Worm (Caenorhabditis elegans) whole organism, L4/young adult: ENCODE measurements around the gene ZK686.2.

Experiments used
- W03F9.2 ChIP-seq: fragments of 150-350 bp; optimal IDR thresholded peaks from 2 replicates; lab custom pipeline; 2014; ENCODE audit warnings: missing biosample characterization, missing genetic modification characterization
- dao-5 ChIP-seq: sonication (generic microtip); optimal IDR thresholded peaks from 2 replicates; lab custom pipeline; 2016; ENCODE audit warnings: missing genotype, missing genetic modification characterization, moderate library complexity, missing compliant biosample characterization
- him-1 ChIP-seq: sonication (generic microtip); optimal IDR thresholded peaks from 2 replicates; lab custom pipeline; 2016; ENCODE audit warnings: missing genotype, missing genetic modification reagents, missing genetic modification characterization, missing compliant biosample characterization

DNA sequence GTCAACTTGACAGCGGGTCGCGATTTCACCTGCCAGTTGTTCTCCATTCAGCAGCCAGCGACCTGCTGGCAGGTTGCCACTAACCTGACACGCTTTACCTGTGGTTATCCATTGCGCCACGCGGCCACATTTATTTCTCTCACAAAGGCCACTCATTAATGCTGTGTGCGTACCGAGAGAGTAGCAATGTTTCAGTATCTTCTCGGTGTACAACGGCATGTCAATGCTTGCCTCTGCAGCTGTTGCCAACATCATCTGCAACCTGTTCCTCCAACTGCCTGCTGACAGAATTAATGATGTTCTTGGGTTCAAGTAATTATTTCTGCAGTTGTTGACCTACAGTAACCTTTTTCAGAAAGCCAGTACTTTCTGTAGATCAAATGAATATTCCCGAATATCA lies 49.3 kb downstream of the ZK686.2 start:
- TF ChIP-seq dao-5 (tag; lab: Kevin White, UChicago) (no peak), W03F9.2 (tag; lab: Kevin White, UChicago) (no peak), him-1 (tag; lab: Kevin White, UChicago) (no peak)
